Worm (Caenorhabditis elegans) whole organism, L2 larva: Measurements from ENCODE around the gene C34E10.10.

Source experiments
- aly-2 ChIP-seq: fragments of 150-350 bp; optimal IDR thresholded peaks from 2 replicates; lab custom pipeline; 2014; ENCODE audit warnings: missing biosample characterization, missing genetic modification characterization
- egl-27 ChIP-seq: sonication (generic microtip); optimal IDR thresholded peaks from 3 replicates; lab custom pipeline; 2017; ENCODE audit warnings: missing biosample characterization, missing genetic modification reagents, missing genetic modification characterization
- elt-1 ChIP-seq: fragments of 150-350 bp; optimal IDR thresholded peaks from 2 replicates; lab custom pipeline; 2014; ENCODE audit warnings: missing biosample characterization, missing genetic modification characterization
- lin-11 ChIP-seq: fragments of 150-350 bp; sonication (generic microtip); optimal IDR thresholded peaks from 2 replicates; lab custom pipeline; 2014; ENCODE audit warnings: missing biosample characterization, missing genetic modification characterization, inconsistent platforms, mixed read lengths
- mdl-1 ChIP-seq, 2 experiments: fragments of 150-350 bp in 1 of 2; sonication (generic microtip) in 1 of 2; optimal IDR thresholded peaks; 2 replicates each; lab custom pipeline; 2017; ENCODE audit warnings: missing biosample characterization in 2 of 2, missing genetic modification characterization in 2 of 2
- nhr-11 ChIP-seq: fragments of 150-350 bp; optimal IDR thresholded peaks from 2 replicates; lab custom pipeline; 2014; ENCODE audit warnings: missing biosample characterization, missing genetic modification characterization
- nhr-129 ChIP-seq: fragments of 150-350 bp; optimal IDR thresholded peaks from 2 replicates; lab custom pipeline; 2014; ENCODE audit warnings: missing biosample characterization, missing genetic modification characterization
- nhr-237 ChIP-seq: fragments of 150-350 bp; optimal IDR thresholded peaks from 2 replicates; lab custom pipeline; 2014; ENCODE audit warnings: missing biosample characterization, missing genetic modification characterization
- sem-4 ChIP-seq: fragments of 150-350 bp; optimal IDR thresholded peaks from 2 replicates; lab custom pipeline; 2014; ENCODE audit warnings: missing biosample characterization, missing genetic modification reagents, missing genetic modification characterization
- sma-3 ChIP-seq: sonication (generic microtip); optimal IDR thresholded peaks from 2 replicates; lab custom pipeline; 2016; ENCODE audit warnings: missing genetic modification reagents, missing genetic modification characterization, missing compliant biosample characterization
- snpc-4 ChIP-seq: fragments of 150-350 bp; optimal IDR thresholded peaks from 2 replicates; lab custom pipeline; 2014; ENCODE audit warnings: missing biosample characterization, missing genetic modification characterization
- unc-62 ChIP-seq: fragments of 150-350 bp; optimal IDR thresholded peaks from 2 replicates; lab custom pipeline; 2014; ENCODE audit warnings: missing biosample characterization, missing genetic modification reagents, missing genetic modification characterization
- ztf-11 ChIP-seq: sonication (generic microtip); optimal IDR thresholded peaks from 2 replicates; lab custom pipeline; 2017; ENCODE audit warnings: missing biosample characterization, missing genetic modification characterization
- ztf-4 ChIP-seq: fragments of 150-350 bp; optimal IDR thresholded peaks from 2 replicates; lab custom pipeline; 2014; ENCODE audit warnings: missing biosample characterization, missing genetic modification characterization

ce11 chrIII:5190671-5191174 is 37.0 kb downstream of the C34E10.10 start, which contains the start of gene hira-1:
- TF ChIP-seq lin-11 (no peak), snpc-4 (tag; lab: Kevin White, UChicago) (no peak), mdl-1 (tag; optimal IDR thresholded peaks at IDR 0.05; lab: Kevin White, UChicago) (no peak), ztf-11 (no peak), nhr-11 (tag; lab: Kevin White, UChicago) (no peak), sma-3 (GFP tag; lab: Kevin White, UChicago) (no peak), elt-1 (tag; lab: Kevin White, UChicago) (no peak), nhr-129 (tag; lab: Kevin White, UChicago) (no peak), ztf-4 (tag; lab: Kevin White, UChicago) (no peak), egl-27 (tag; lab: Kevin White, UChicago) (no peak), sem-4 (tag; lab: Kevin White, UChicago) (peak; percentile 52), unc-62 (GFP tag; lab: Kevin White, UChicago) (no peak), aly-2 (tag; lab: Kevin White, UChicago) (no peak), nhr-237 (tag; lab: Kevin White, UChicago) (no peak)
